Worm (Caenorhabditis elegans) whole organism, mixed stage, embryonic: ENCODE data around the gene tmed-4.

ENCODE experiments used
- bed-3 ChIP-seq: fragments of 200-800 bp; sonication (Bioruptor generic); optimal IDR thresholded peaks from 3 replicates; lab custom pipeline; 2018; ENCODE audit warnings: mild to moderate bottlenecking, missing genetic modification characterization, moderate library complexity, missing compliant biosample characterization
- flh-1 ChIP-seq: fragments of 200-800 bp; sonication (Bioruptor generic); optimal IDR thresholded peaks from 2 replicates; lab custom pipeline; 2018; ENCODE audit warnings: mild to moderate bottlenecking, missing genetic modification characterization, moderate library complexity, missing compliant biosample characterization
- lin-13 ChIP-seq: fragments of 150-350 bp; optimal IDR thresholded peaks from 2 replicates; lab custom pipeline; 2014; ENCODE audit warnings: missing biosample characterization, missing genetic modification characterization
- lsy-2 ChIP-seq: fragments of 150-350 bp; optimal IDR thresholded peaks from 2 replicates; lab custom pipeline; 2014; ENCODE audit warnings: missing biosample characterization, missing genetic modification characterization
- mep-1 ChIP-seq: fragments of 150-350 bp; optimal IDR thresholded peaks from 2 replicates; lab custom pipeline; 2017; ENCODE audit warnings: missing biosample characterization, missing genetic modification reagents, missing genetic modification characterization, inconsistent platforms
- nhr-12 ChIP-seq: fragments of 150-350 bp; optimal IDR thresholded peaks from 2 replicates; lab custom pipeline; 2014; ENCODE audit warnings: missing biosample characterization, missing genetic modification characterization
- nhr-237 ChIP-seq: fragments of 150-350 bp; optimal IDR thresholded peaks from 2 replicates; lab custom pipeline; 2014; ENCODE audit warnings: missing biosample characterization, missing genetic modification characterization
- nhr-28 ChIP-seq: fragments of 150-350 bp; optimal IDR thresholded peaks from 2 replicates; lab custom pipeline; 2014; ENCODE audit warnings: missing biosample characterization, missing genetic modification characterization
- snpc-4 ChIP-seq: fragments of 150-350 bp; optimal IDR thresholded peaks from 2 replicates; lab custom pipeline; 2014; ENCODE audit warnings: missing biosample characterization, missing genetic modification characterization
- unc-39 ChIP-seq: fragments of 150-350 bp; optimal IDR thresholded peaks from 2 replicates; lab custom pipeline; 2014; ENCODE audit warnings: missing biosample characterization, missing genetic modification characterization
- unc-62 ChIP-seq: fragments of 150-350 bp; optimal IDR thresholded peaks from 2 replicates; lab custom pipeline; 2014; ENCODE audit warnings: missing biosample characterization, missing genetic modification reagents, missing genetic modification characterization

DNA sequence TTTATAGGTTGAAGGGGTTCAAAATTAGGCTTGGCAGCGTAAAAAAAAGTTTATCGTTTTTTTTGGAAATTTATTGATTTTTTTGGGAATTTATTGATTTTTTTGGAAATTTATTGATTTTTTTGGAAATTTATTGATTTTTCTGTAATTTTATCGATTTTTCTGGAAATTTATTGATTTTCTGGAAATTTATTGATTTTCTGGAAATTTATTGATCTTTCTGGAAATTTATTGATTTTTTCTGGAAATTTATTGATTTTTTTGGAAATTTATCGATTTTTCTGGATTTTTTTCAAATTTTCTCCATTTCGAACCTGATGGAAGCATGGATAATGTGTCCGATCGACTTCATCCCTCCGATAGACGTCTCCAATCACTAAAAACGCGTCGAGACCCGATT is 44.1 kb downstream of the tmed-4 start:
- TF ChIP-seq unc-39 (tag; lab: Kevin White, UChicago) (no peak), mep-1 (tag; lab: Kevin White, UChicago) (no peak), nhr-237 (tag; lab: Kevin White, UChicago) (no peak), lin-13 (tag; lab: Kevin White, UChicago) (no peak), snpc-4 (tag; lab: Kevin White, UChicago) (no peak), lsy-2 (no peak), nhr-12 (tag; lab: Kevin White, UChicago) (no peak), unc-62 (GFP tag; lab: Kevin White, UChicago) (no peak), bed-3 (GFP tag; lab: Kevin White, UChicago) (no peak), nhr-28 (no peak), flh-1 (no peak)
